Fruit fly (Drosophila melanogaster) S2 (cell line): Measurements from ENCODE around the gene CG5860.

Experiments used
- CG8478 ChIP-seq: fragments of >200 bp; optimal IDR thresholded peaks from 2 replicates; lab custom pipeline; 2018
- CTCF ChIP-seq, 2 experiments: fragments of >200 bp; optimal IDR thresholded peaks; 2 replicates each; lab custom pipeline; 2018

- no peak for TF ChIP-seq CG8478
- no peak for TF ChIP-seq CTCF (optimal IDR thresholded peaks at IDR 0.05; lab: Kevin White, UChicago)
Observed at dm6 chr3R:17413601-17414000, 4.2 kb downstream of the CG5860 start, which contains the start of gene CG42822.
